Worm (Caenorhabditis elegans): Measurements from ENCODE around the gene C28A5.6.

DNA sequence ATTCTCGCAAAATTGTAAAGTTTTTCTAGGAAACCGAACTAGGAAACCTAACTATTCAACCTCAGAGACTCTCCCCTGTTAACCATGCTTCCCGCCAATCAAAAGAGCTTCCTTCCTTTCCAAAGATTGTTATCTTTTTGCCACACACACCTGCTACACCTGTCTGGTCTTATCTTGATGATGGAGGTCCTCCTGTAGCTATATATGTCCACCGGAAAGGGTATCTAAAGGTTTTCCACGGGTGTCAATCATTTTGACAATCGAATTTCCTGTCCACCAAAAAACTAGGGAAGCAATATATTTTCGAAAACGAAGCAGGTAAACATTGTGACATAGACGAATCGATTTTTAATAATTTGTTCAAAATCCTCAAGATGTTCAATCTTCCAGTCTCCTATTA lies 24.5 kb upstream of the C28A5.6 start:
- TF ChIP-seq him-1 (tag; optimal IDR thresholded peaks at IDR 0.05): no peak
- no peak for TF ChIP-seq dao-5 (tag; optimal IDR thresholded peaks at IDR 0.05)
- no peak for TF ChIP-seq W03F9.2 (tag; optimal IDR thresholded peaks at IDR 0.05)

Data from whole organism, L4/young adult.